Fruit fly (Drosophila melanogaster): ENCODE measurements around the gene CG32536.
A peak's percentile ranks its signal among the peaks of the same experiment; 100 is the strongest.

CG32536 gene

DNA sequence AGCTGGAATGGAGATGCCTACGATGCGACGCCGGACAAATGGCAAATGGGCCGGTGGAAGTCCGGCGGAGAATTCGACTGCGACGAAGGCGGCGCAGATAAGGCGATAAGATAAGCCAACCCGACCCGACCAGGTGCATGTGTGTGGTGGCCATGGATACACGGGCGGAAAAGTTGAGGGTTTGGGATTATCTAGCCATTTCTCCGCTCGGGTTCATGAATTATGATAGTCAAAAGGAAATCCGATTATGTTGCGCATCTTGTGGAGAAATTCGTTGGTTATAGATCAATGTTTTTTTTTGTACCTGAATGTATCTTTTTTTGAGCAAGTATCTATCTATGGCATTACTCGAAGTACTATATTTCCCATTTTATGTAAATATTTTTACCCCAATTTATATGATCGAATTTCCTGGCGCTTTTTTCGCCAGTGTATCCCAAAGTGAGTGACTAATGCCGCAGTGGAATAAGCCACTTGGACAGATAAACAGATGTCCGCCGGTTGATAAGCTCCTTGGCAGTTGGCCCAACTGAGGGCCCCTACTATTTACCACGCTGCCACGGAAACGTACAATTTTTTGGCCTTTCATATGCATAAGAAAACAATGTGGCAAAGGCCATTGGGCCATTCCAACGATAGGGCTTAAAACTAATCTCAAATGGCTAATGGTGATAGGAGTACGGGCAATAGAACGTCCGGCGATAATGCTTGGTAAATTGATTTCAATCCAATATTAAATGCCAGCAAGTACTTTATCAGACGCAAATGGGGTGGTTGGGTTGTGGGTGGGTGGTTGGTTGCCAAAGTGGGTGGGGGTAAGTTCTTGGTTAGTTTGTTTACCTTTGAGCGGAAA lies 29.3 kb downstream of the CG32536 start, which contains the start of gene CG7992:
CG7992 (minus strand) TSS at position 51 of the 853 bp plus-strand sequence.
- TF ChIP-seq CG4318 (GFP tag; optimal IDR thresholded peaks at IDR 0.05) = no peak
- TF ChIP-seq Eip78C (GFP tag) = peak; percentile 80
- peak; percentile 45 for TF ChIP-seq pdm3 (GFP tag; optimal IDR thresholded peaks at IDR 0.05)
- TF ChIP-seq Hr38 (GFP tag; optimal IDR thresholded peaks at IDR 0.05) = no peak
- TF ChIP-seq CG8632 (GFP tag; optimal IDR thresholded peaks at IDR 0.05) = peak; percentile 40
- peak; percentile 62 for TF ChIP-seq Smox (GFP tag; optimal IDR thresholded peaks at IDR 0.05)
- no peak for TF ChIP-seq Met (GFP tag; optimal IDR thresholded peaks at IDR 0.05)
- TF ChIP-seq CG11294 (GFP tag; IDR thresholded peaks at IDR 0.05) = no peak
- TF ChIP-seq achi (GFP tag; optimal IDR thresholded peaks at IDR 0.05) = peak; percentile 4
- no peak for TF ChIP-seq fd59A (GFP tag; optimal IDR thresholded peaks at IDR 0.05)
- TF ChIP-seq eg (GFP tag; IDR thresholded peaks at IDR 0.05) = 0 out of 3 replicates have a peak, but pooled peaks have one; percentile 31
- TF ChIP-seq Hr4 (GFP tag; optimal IDR thresholded peaks at IDR 0.05) = peak; percentile 22
- TF ChIP-seq net (GFP tag; optimal IDR thresholded peaks at IDR 0.05) = peak; percentile 48
- TF ChIP-seq spab (GFP tag; optimal IDR thresholded peaks at IDR 0.05) = no peak
- peak; percentile 51 for TF ChIP-seq acj6 (GFP tag; optimal IDR thresholded peaks at IDR 0.05)
- TF ChIP-seq Hr39 (GFP tag; optimal IDR thresholded peaks at IDR 0.05) = peak; percentile 51
- no peak for TF ChIP-seq Blimp-1 (GFP tag; optimal IDR thresholded peaks at IDR 0.05)
- TF ChIP-seq CG6854 (GFP tag; optimal IDR thresholded peaks at IDR 0.05) = no peak
- no peak for TF ChIP-seq CG16779 (tag; optimal IDR thresholded peaks at IDR 0.05)
- TF ChIP-seq dac (GFP tag; optimal IDR thresholded peaks at IDR 0.05) = no peak
- TF ChIP-seq CG31627 (GFP tag; optimal IDR thresholded peaks at IDR 0.05) = peak; percentile 47
- no peak for TF ChIP-seq CG1621 (tag; optimal IDR thresholded peaks at IDR 0.05)
- TF ChIP-seq CG34406 (GFP tag; optimal IDR thresholded peaks at IDR 0.05) = peak; percentile 56
- no peak for TF ChIP-seq Eip75B (GFP tag; optimal IDR thresholded peaks at IDR 0.05)
- peak; percentile 30 for TF ChIP-seq CG32006 (GFP tag; optimal IDR thresholded peaks at IDR 0.05)
- no peak for TF ChIP-seq CG9139 (GFP tag; optimal IDR thresholded peaks at IDR 0.05)
- TF ChIP-seq svp (GFP tag) = no peak
- 0 out of 2 replicates have a peak, but pooled peaks have one; percentile 21 for TF ChIP-seq Gug (GFP tag; IDR thresholded peaks at IDR 0.05)
- peak; percentile 56 for TF ChIP-seq CG6792 (GFP tag; optimal IDR thresholded peaks at IDR 0.05)
- no peak for TF ChIP-seq CG15336 (GFP tag; IDR thresholded peaks at IDR 0.05)
- TF ChIP-seq CG6276 (GFP tag; optimal IDR thresholded peaks at IDR 0.05) = no peak
- peak; percentile 49 for TF ChIP-seq lz (GFP tag; optimal IDR thresholded peaks at IDR 0.05)
- peak; percentile 33 for TF ChIP-seq Sox14 (GFP tag; optimal IDR thresholded peaks at IDR 0.05)
- peak; percentile 41 for TF ChIP-seq cyc (GFP tag; optimal IDR thresholded peaks at IDR 0.05)
- TF ChIP-seq esn (GFP tag; optimal IDR thresholded peaks at IDR 0.05) = peak; percentile 64
- no peak for TF ChIP-seq CG3032 (tag; optimal IDR thresholded peaks at IDR 0.05)
- peak; percentile 43 for TF ChIP-seq vri (GFP tag; optimal IDR thresholded peaks at IDR 0.05)
- TF ChIP-seq CG8119 (GFP tag; IDR thresholded peaks at IDR 0.05) = 0 out of 3 replicates have a peak, but pooled peaks have one; percentile 32
- TF ChIP-seq CG11762 (GFP tag; optimal IDR thresholded peaks at IDR 0.05; ENCODE audit: insufficient read depth) = no peak
- peak; percentile 31 for TF ChIP-seq Sox15 (GFP tag; optimal IDR thresholded peaks at IDR 0.05)
- no peak for TF ChIP-seq CG3919 (GFP tag; optimal IDR thresholded peaks at IDR 0.05)
- TF ChIP-seq CG11902 (GFP tag; optimal IDR thresholded peaks at IDR 0.05) = peak; percentile 6
- peak; percentile 15 for TF ChIP-seq CG10631 (GFP tag; optimal IDR thresholded peaks at IDR 0.05)
- TF ChIP-seq Ets21C (GFP tag; optimal IDR thresholded peaks at IDR 0.05) = no peak
- TF ChIP-seq topi (GFP tag; optimal IDR thresholded peaks at IDR 0.05) = peak; percentile 58
- TF ChIP-seq OdsH (GFP tag; optimal IDR thresholded peaks at IDR 0.05) = peak; percentile 55
- peak; percentile 12 for TF ChIP-seq fkh (GFP tag; optimal IDR thresholded peaks at IDR 0.05)

All from whole organism, prepupa.